Worm (Caenorhabditis elegans) whole organism, L1 larva: ENCODE data around the gene ZK154.1.

Source experiments
- aly-2 ChIP-seq: fragments of 150-350 bp; optimal IDR thresholded peaks from 2 replicates; lab custom pipeline; 2014; ENCODE audit warnings: missing biosample characterization, missing genetic modification characterization
- egl-27 ChIP-seq, 2 experiments: fragments of 150-350 bp in 1 of 2; sonication (generic microtip); optimal IDR thresholded peaks; 3 replicates each; lab custom pipeline; 2017 to 2018; ENCODE audit warnings: missing biosample characterization in 2 of 2, missing genetic modification characterization in 2 of 2, missing genetic modification reagents in 2 of 2
- fos-1 ChIP-seq: fragments of 150-350 bp; optimal IDR thresholded peaks from 2 replicates; lab custom pipeline; 2014; ENCODE audit warnings: missing biosample characterization, missing genetic modification characterization
- lin-39 ChIP-seq: fragments of 150-350 bp; optimal IDR thresholded peaks from 2 replicates; lab custom pipeline; 2014; ENCODE audit warnings: missing biosample characterization, missing genetic modification reagents, missing genetic modification characterization
- mep-1 ChIP-seq: fragments of 150-350 bp; optimal IDR thresholded peaks from 2 replicates; lab custom pipeline; 2014; ENCODE audit warnings: missing biosample characterization, missing genetic modification characterization
- nhr-11 ChIP-seq: fragments of 150-350 bp; optimal IDR thresholded peaks from 2 replicates; lab custom pipeline; 2014; ENCODE audit warnings: missing biosample characterization, missing genetic modification characterization
- nhr-12 ChIP-seq: sonication (generic microtip); optimal IDR thresholded peaks from 2 replicates; lab custom pipeline; 2017; ENCODE audit warnings: missing biosample characterization, missing genetic modification characterization
- nhr-28 ChIP-seq: fragments of 150-350 bp; optimal IDR thresholded peaks from 2 replicates; lab custom pipeline; 2014; ENCODE audit warnings: missing biosample characterization, missing genetic modification characterization
- nhr-71 ChIP-seq: sonication (generic microtip); optimal IDR thresholded peaks from 2 replicates; lab custom pipeline; 2016; ENCODE audit warnings: mild to moderate bottlenecking, missing genetic modification characterization, moderate library complexity, missing compliant biosample characterization
- sptf-1 ChIP-seq: fragments of 150-350 bp; optimal IDR thresholded peaks from 2 replicates; lab custom pipeline; 2014; ENCODE audit warnings: missing biosample characterization, missing genetic modification characterization
- unc-62 ChIP-seq: fragments of 150-350 bp; optimal IDR thresholded peaks from 2 replicates; lab custom pipeline; 2014; ENCODE audit warnings: missing biosample characterization, missing genetic modification reagents, missing genetic modification characterization
- ztf-4 ChIP-seq: fragments of 150-350 bp; optimal IDR thresholded peaks from 2 replicates; lab custom pipeline; 2014; ENCODE audit warnings: missing biosample characterization, missing genetic modification characterization

- TF ChIP-seq sptf-1 (tag; lab: Kevin White, UChicago), result no peak
- TF ChIP-seq nhr-11, result no peak
- no peak for TF ChIP-seq unc-62 (GFP tag; lab: Kevin White, UChicago)
- TF ChIP-seq nhr-28 (tag; lab: Kevin White, UChicago), result no peak
- TF ChIP-seq nhr-71 (tag; lab: Kevin White, UChicago), result no peak
- no peak for TF ChIP-seq ztf-4 (tag; lab: Kevin White, UChicago)
- no peak for TF ChIP-seq mep-1 (tag; lab: Kevin White, UChicago)
- no peak for TF ChIP-seq nhr-12 (tag; lab: Kevin White, UChicago)
- TF ChIP-seq fos-1 (tag; lab: Kevin White, UChicago), result no peak
- TF ChIP-seq aly-2 (tag; lab: Kevin White, UChicago), result no peak
- no peak for TF ChIP-seq lin-39 (tag; lab: Kevin White, UChicago)
- TF ChIP-seq egl-27 (tag; optimal IDR thresholded peaks at IDR 0.05; lab: Kevin White, UChicago), result no peak
These were observed 35.4 kb upstream of the ZK154.1 start, which contains the start of gene ref-2 for ce11 chrX:7743939-7744338.
